Fruit fly (Drosophila melanogaster): ENCODE measurements around the gene shps.

The shps gene

DNA sequence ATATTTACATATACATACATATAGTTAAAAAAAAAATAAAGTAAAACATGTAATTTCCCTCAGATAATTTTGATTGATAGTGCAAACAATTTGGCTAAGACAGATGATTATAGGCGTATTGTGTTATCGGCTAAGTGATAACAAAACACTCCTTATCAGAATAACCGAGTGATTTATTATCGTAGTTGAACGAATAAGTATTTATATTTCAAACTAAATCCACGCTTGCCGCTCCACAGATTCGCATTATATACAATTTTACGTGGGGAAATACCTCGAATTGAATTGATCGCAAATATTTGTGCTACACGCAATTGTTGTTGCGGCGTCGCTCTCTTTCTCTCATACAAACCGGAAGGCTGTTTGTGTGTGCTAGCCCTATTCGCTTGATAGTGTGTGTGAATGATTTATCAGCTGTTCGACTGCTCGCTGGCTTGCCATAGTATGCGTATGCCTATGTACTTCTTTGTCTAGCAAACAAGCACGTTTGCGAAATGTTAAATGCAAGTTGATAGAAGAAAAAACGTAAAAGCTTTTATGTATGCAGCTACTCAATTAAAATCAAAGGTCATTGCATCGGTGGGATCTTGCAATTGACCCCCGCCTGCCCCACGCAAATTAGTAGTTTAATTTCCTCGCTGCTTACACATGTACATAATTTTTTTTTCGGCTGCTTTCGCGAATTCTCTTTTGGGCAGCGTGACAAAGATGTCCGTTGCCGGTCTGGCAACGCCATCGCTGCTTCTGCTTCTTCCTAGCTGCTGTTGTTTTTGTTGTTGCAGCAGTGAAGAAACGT, 45.8 kb upstream of the shps start:
- TF ChIP-seq CG15011 (GFP tag; optimal IDR thresholded peaks at IDR 0.05) (no peak), CG1233 (GFP tag; optimal IDR thresholded peaks at IDR 0.05) (no peak), repo (GFP tag; optimal IDR thresholded peaks at IDR 0.05) (peak; percentile 24), CG15479 (GFP tag; optimal IDR thresholded peaks at IDR 0.05) (peak; percentile 89), Pdp1 (GFP tag; optimal IDR thresholded peaks at IDR 0.05) (no peak), dysf (GFP tag; IDR thresholded peaks at IDR 0.05) (no peak), exex (tag; optimal IDR thresholded peaks at IDR 0.05) (peak; percentile 56), lmd (GFP tag; IDR thresholded peaks at IDR 0.05) (no peak), CG12391 (tag; optimal IDR thresholded peaks at IDR 0.05) (peak; percentile 37), CG15514 (GFP tag; optimal IDR thresholded peaks at IDR 0.05) (peak; percentile 14), CG7928 (GFP tag; optimal IDR thresholded peaks at IDR 0.05) (no peak), az2 (GFP tag; optimal IDR thresholded peaks at IDR 0.05) (no peak), CG13287 (GFP tag; IDR thresholded peaks at IDR 0.05; ENCODE audit: partially characterized antibody) (peak; percentile 12; the same call in 1 of the 2 replicates), Ravus (GFP tag; IDR thresholded peaks at IDR 0.05) (no peak), stwl (tag; optimal IDR thresholded peaks at IDR 0.05) (peak; percentile 19), CG9817 (tag; optimal IDR thresholded peaks at IDR 0.05) (peak; percentile 8), aop (GFP tag; IDR thresholded peaks at IDR 0.05) (0 out of 2 replicates have a peak, but pooled peaks have one; percentile 6), Hsf (GFP tag; optimal IDR thresholded peaks at IDR 0.05) (peak; percentile 5), BtbVII (GFP tag; optimal IDR thresholded peaks at IDR 0.05) (no peak), CG2120 (GFP tag; optimal IDR thresholded peaks at IDR 0.05) (no peak), Scr (GFP tag; IDR thresholded peaks at IDR 0.05; ENCODE audit: partially characterized antibody) (no peak), CG33557 (GFP tag; optimal IDR thresholded peaks at IDR 0.05) (no peak), tgo (GFP tag; IDR thresholded peaks at IDR 0.05) (0 out of 3 replicates have a peak, but pooled peaks have one; percentile 17), Sry-β (GFP tag; optimal IDR thresholded peaks at IDR 0.05) (no peak), row (GFP tag; IDR thresholded peaks at IDR 0.05) (no peak), dpn (GFP tag; optimal IDR thresholded peaks at IDR 0.05) (peak in 1 of 2 experiments; percentile 26), slp2 (GFP tag; optimal IDR thresholded peaks at IDR 0.05) (peak; percentile 8), E2f2 (GFP tag; IDR thresholded peaks at IDR 0.05) (no peak), pho (GFP tag; optimal IDR thresholded peaks at IDR 0.05) (peak; percentile 20), gce (GFP tag; IDR thresholded peaks at IDR 0.05) (no peak), crc (GFP tag; optimal IDR thresholded peaks at IDR 0.05) (no peak), ttk (GFP tag; IDR thresholded peaks at IDR 0.05) (no peak), prd (optimal IDR thresholded peaks at IDR 0.05) (no peak), prd (GFP tag; IDR thresholded peaks at IDR 0.05) (0 out of 3 replicates have a peak, but pooled peaks have one; percentile 12), CG14710 (tag; optimal IDR thresholded peaks at IDR 0.05) (peak; percentile 11), CG1647 (GFP tag; optimal IDR thresholded peaks at IDR 0.05) (no peak), CG11504 (tag; optimal IDR thresholded peaks at IDR 0.05) (no peak), CG8478 (optimal IDR thresholded peaks at IDR 0.05) (peak; percentile 36), dm (GFP tag; optimal IDR thresholded peaks at IDR 0.05) (peak; percentile 67), CG34376 (GFP tag; optimal IDR thresholded peaks at IDR 0.05) (peak; percentile 14), Med (GFP tag) (peak; percentile 78), Tbp (GFP tag; optimal IDR thresholded peaks at IDR 0.05) (no peak), tap (tag; optimal IDR thresholded peaks at IDR 0.05) (no peak), psq (GFP tag; optimal IDR thresholded peaks at IDR 0.05) (peak; percentile 47), cg (GFP tag; optimal IDR thresholded peaks at IDR 0.05) (peak; percentile 78), Trl (optimal IDR thresholded peaks at IDR 0.05) (peak in 1 of 2 experiments; percentile 26), Trl (GFP tag; optimal IDR thresholded peaks at IDR 0.05) (no peak), jumu (GFP tag; optimal IDR thresholded peaks at IDR 0.05) (peak; percentile 12), Opbp (GFP tag; IDR thresholded peaks at IDR 0.05; ENCODE audit: partially characterized antibody) (0 out of 3 replicates have a peak, but pooled peaks have one; percentile 27), Six4 (GFP tag; optimal IDR thresholded peaks at IDR 0.05) (no peak)

Data from whole organism, embryonic.